Worm (Caenorhabditis elegans) whole organism, L2 larva: ENCODE results near the gene F40F8.12.

Experiments
- C34F6.9 ChIP-seq: fragments of 150-350 bp; optimal IDR thresholded peaks from 2 replicates; lab custom pipeline; 2014; ENCODE audit warnings: missing biosample characterization, missing genetic modification characterization
- F13H6.1 ChIP-seq: sonication (generic microtip); optimal IDR thresholded peaks from 2 replicates; lab custom pipeline; 2016; ENCODE audit warnings: missing genetic modification characterization, missing compliant biosample characterization
- alr-1 ChIP-seq: fragments of 150-350 bp; optimal IDR thresholded peaks from 2 replicates; lab custom pipeline; 2014; ENCODE audit warnings: missing biosample characterization, missing genetic modification characterization
- aly-2 ChIP-seq: fragments of 150-350 bp; optimal IDR thresholded peaks from 2 replicates; lab custom pipeline; 2014; ENCODE audit warnings: missing biosample characterization, missing genetic modification characterization
- ama-1 ChIP-seq: fragments of 150-350 bp; optimal IDR thresholded peaks from 2 replicates; lab custom pipeline; 2018; ENCODE audit warnings: inconsistent platforms
- blmp-1 ChIP-seq: sonication (generic microtip); optimal IDR thresholded peaks from 2 replicates; lab custom pipeline; 2017; ENCODE audit warnings: missing genetic modification characterization, mild to moderate bottlenecking, missing compliant biosample characterization, antibody characterized with exemption, moderate library complexity; ENCODE audit not compliant: insufficient read depth
- ceh-82 ChIP-seq: fragments of 150-350 bp; optimal IDR thresholded peaks from 2 replicates; lab custom pipeline; 2014; ENCODE audit warnings: missing biosample characterization, missing genetic modification characterization
- crh-2 ChIP-seq: sonication (generic microtip); optimal IDR thresholded peaks from 2 replicates; lab custom pipeline; 2017; ENCODE audit warnings: missing biosample characterization, missing genetic modification characterization
- dmd-4 ChIP-seq: sonication (generic microtip); optimal IDR thresholded peaks from 2 replicates; lab custom pipeline; 2017; ENCODE audit warnings: missing biosample characterization, missing genetic modification characterization
- egl-27 ChIP-seq: sonication (generic microtip); optimal IDR thresholded peaks from 3 replicates; lab custom pipeline; 2017; ENCODE audit warnings: missing biosample characterization, missing genetic modification reagents, missing genetic modification characterization
- elt-1 ChIP-seq: fragments of 150-350 bp; optimal IDR thresholded peaks from 2 replicates; lab custom pipeline; 2014; ENCODE audit warnings: missing biosample characterization, missing genetic modification characterization
- elt-3 ChIP-seq: sonication (generic microtip); optimal IDR thresholded peaks from 2 replicates; lab custom pipeline; 2017; ENCODE audit warnings: missing biosample characterization, missing genetic modification characterization
- fos-1 ChIP-seq: fragments of 150-350 bp; optimal IDR thresholded peaks from 2 replicates; lab custom pipeline; 2014; ENCODE audit warnings: missing biosample characterization, missing genetic modification characterization
- lin-11 ChIP-seq: fragments of 150-350 bp; sonication (generic microtip); optimal IDR thresholded peaks from 2 replicates; lab custom pipeline; 2014; ENCODE audit warnings: missing biosample characterization, missing genetic modification characterization, inconsistent platforms, mixed read lengths
- lin-13 ChIP-seq: fragments of 150-350 bp; optimal IDR thresholded peaks from 2 replicates; lab custom pipeline; 2014; ENCODE audit warnings: missing biosample characterization, missing genetic modification reagents, missing genetic modification characterization
- lsy-2 ChIP-seq, 2 experiments: fragments of 150-350 bp in 1 of 2; sonication (generic microtip) in 1 of 2; optimal IDR thresholded peaks; 2 replicates each; lab custom pipeline; 2014 to 2017; ENCODE audit warnings: missing biosample characterization in 2 of 2, missing genetic modification characterization in 2 of 2
- mab-5 ChIP-seq: fragments of 150-350 bp; optimal IDR thresholded peaks from 2 replicates; lab custom pipeline; 2014; ENCODE audit warnings: missing biosample characterization, missing genetic modification characterization
- mbf-1 ChIP-seq: sonication (generic microtip); optimal IDR thresholded peaks from 2 replicates; lab custom pipeline; 2017; ENCODE audit warnings: missing biosample characterization, missing genetic modification characterization
- nhr-10 ChIP-seq: sonication (generic microtip); optimal IDR thresholded peaks from 2 replicates; lab custom pipeline; 2017; ENCODE audit warnings: missing biosample characterization, missing genetic modification characterization
- nhr-11 ChIP-seq: fragments of 150-350 bp; optimal IDR thresholded peaks from 2 replicates; lab custom pipeline; 2014; ENCODE audit warnings: missing biosample characterization, missing genetic modification characterization
- nhr-12 ChIP-seq: fragments of 150-350 bp; optimal IDR thresholded peaks from 2 replicates; lab custom pipeline; 2014; ENCODE audit warnings: missing biosample characterization, missing genetic modification characterization
- nhr-129 ChIP-seq: fragments of 150-350 bp; optimal IDR thresholded peaks from 2 replicates; lab custom pipeline; 2014; ENCODE audit warnings: missing biosample characterization, missing genetic modification characterization
- nhr-21 ChIP-seq: fragments of 150-350 bp; optimal IDR thresholded peaks from 2 replicates; lab custom pipeline; 2014; ENCODE audit warnings: missing biosample characterization, missing genetic modification characterization
- nhr-23 ChIP-seq: fragments of 150-350 bp; optimal IDR thresholded peaks from 2 replicates; lab custom pipeline; 2014; ENCODE audit warnings: missing biosample characterization, missing genetic modification reagents, missing genetic modification characterization
- nhr-237 ChIP-seq: fragments of 150-350 bp; optimal IDR thresholded peaks from 2 replicates; lab custom pipeline; 2014; ENCODE audit warnings: missing biosample characterization, missing genetic modification characterization
- nhr-25 ChIP-seq: fragments of 150-350 bp; sonication (generic microtip); optimal IDR thresholded peaks from 3 replicates; lab custom pipeline; 2014; ENCODE audit warnings: missing biosample characterization, missing genetic modification characterization
- nhr-77 ChIP-seq: fragments of 150-350 bp; optimal IDR thresholded peaks from 2 replicates; lab custom pipeline; 2014; ENCODE audit warnings: missing biosample characterization, missing genetic modification characterization
- peb-1 ChIP-seq: fragments of 150-350 bp; optimal IDR thresholded peaks from 2 replicates; lab custom pipeline; 2014; ENCODE audit warnings: missing biosample characterization, missing genetic modification characterization
- sem-4 ChIP-seq: fragments of 150-350 bp; optimal IDR thresholded peaks from 2 replicates; lab custom pipeline; 2014; ENCODE audit warnings: missing biosample characterization, missing genetic modification reagents, missing genetic modification characterization
- skn-1 ChIP-seq: sonication (generic microtip); optimal IDR thresholded peaks from 2 replicates; lab custom pipeline; 2017; ENCODE audit warnings: missing biosample characterization, missing genetic modification characterization
- sma-3 ChIP-seq: sonication (generic microtip); optimal IDR thresholded peaks from 2 replicates; lab custom pipeline; 2016; ENCODE audit warnings: missing genetic modification reagents, missing genetic modification characterization, missing compliant biosample characterization
- sma-9 ChIP-seq, 2 experiments: fragments of 150-350 bp in 1 of 2; sonication (generic microtip) in 1 of 2; optimal IDR thresholded peaks; 2 replicates each; lab custom pipeline; 2014 to 2016; ENCODE audit warnings: missing genetic modification characterization in 2 of 2, mild to moderate bottlenecking in 1 of 2, missing biosample characterization in 1 of 2, missing compliant biosample characterization in 1 of 2, missing genetic modification reagents in 1 of 2, moderate library complexity in 1 of 2
- snpc-4 ChIP-seq: fragments of 150-350 bp; optimal IDR thresholded peaks from 2 replicates; lab custom pipeline; 2014; ENCODE audit warnings: missing biosample characterization, missing genetic modification characterization
- unc-39 ChIP-seq: fragments of 150-350 bp; optimal IDR thresholded peaks from 2 replicates; lab custom pipeline; 2014; ENCODE audit warnings: missing biosample characterization, missing genetic modification characterization
- unc-62 ChIP-seq: fragments of 150-350 bp; optimal IDR thresholded peaks from 2 replicates; lab custom pipeline; 2014; ENCODE audit warnings: missing biosample characterization, missing genetic modification reagents, missing genetic modification characterization
- zag-1 ChIP-seq: fragments of 150-350 bp; optimal IDR thresholded peaks from 2 replicates; lab custom pipeline; 2014; ENCODE audit warnings: missing biosample characterization, missing genetic modification characterization
- ztf-1 ChIP-seq: fragments of 200-800 bp; sonication (Bioruptor generic); conservative IDR thresholded peaks from 2 replicates; pipeline ENCODE4 v1.3.6; 2022; ENCODE audit warnings: missing genetic modification characterization, missing compliant biosample characterization
- ztf-11 ChIP-seq: sonication (generic microtip); optimal IDR thresholded peaks from 2 replicates; lab custom pipeline; 2017; ENCODE audit warnings: missing biosample characterization, missing genetic modification characterization
- ztf-4 ChIP-seq: fragments of 150-350 bp; optimal IDR thresholded peaks from 2 replicates; lab custom pipeline; 2014; ENCODE audit warnings: missing biosample characterization, missing genetic modification characterization

Gene F40F8.12

ce11 chrII:11152495-11152894 is 22.9 kb downstream of the F40F8.12 start, which contains the start of gene pqm-1:
pqm-1 (minus strand) TSS chrII:11152595.
- TF ChIP-seq snpc-4 (no peak), nhr-12 (tag; lab: Kevin White, UChicago) (no peak), ztf-4 (no peak), sma-3 (GFP tag; lab: Kevin White, UChicago) (no peak), sem-4 (tag; lab: Kevin White, UChicago) (no peak)

ce11 chrII:11153080-11153479 is 23.5 kb downstream of the F40F8.12 start:
- TF ChIP-seq C34F6.9 (tag; lab: Kevin White, UChicago) (no peak), unc-39 (tag; lab: Kevin White, UChicago) (no peak), lin-13 (GFP tag; lab: Kevin White, UChicago) (no peak), sma-9 (GFP tag; optimal IDR thresholded peaks at IDR 0.05; lab: Kevin White, UChicago) (peak; percentile 33), sma-9 (tag; optimal IDR thresholded peaks at IDR 0.05; lab: Kevin White, UChicago) (no peak), fos-1 (tag; lab: Kevin White, UChicago) (peak; percentile 55), nhr-11 (no peak)

- peak; percentile 68 for TF ChIP-seq fos-1 (tag; lab: Kevin White, UChicago)
- no peak for TF ChIP-seq C34F6.9 (tag; lab: Kevin White, UChicago)
- no peak for TF ChIP-seq unc-62
- no peak for TF ChIP-seq dmd-4 (tag; lab: Kevin White, UChicago)
- peak; percentile 13 for TF ChIP-seq blmp-1 (tag; lab: Kevin White, UChicago)
Measured at ce11 chrII:11153800-11154199, 24.2 kb downstream of the F40F8.12 start.

ce11 chrII:11154957-11155356 is 25.3 kb downstream of the F40F8.12 start:
- TF ChIP-seq nhr-25: no peak
- TF ChIP-seq lin-11 (tag; lab: Kevin White, UChicago): no peak
- TF ChIP-seq crh-2 (tag; lab: Kevin White, UChicago): peak; percentile 14
- TF ChIP-seq egl-27 (tag; lab: Kevin White, UChicago): no peak
- TF ChIP-seq zag-1 (tag; lab: Kevin White, UChicago): no peak

ce11 chrII:11155400-11155799 is 25.8 kb downstream of the F40F8.12 start:
- TF ChIP-seq fos-1 (tag; lab: Kevin White, UChicago) (peak; percentile 8), aly-2 (tag; lab: Kevin White, UChicago) (no peak)

ce11 chrII:11156160-11156559 is 26.5 kb downstream of the F40F8.12 start:
- TF ChIP-seq mab-5 (tag; lab: Kevin White, UChicago): no peak
- no peak for TF ChIP-seq ama-1 (lab: Kevin White, UChicago)
- TF ChIP-seq crh-2 (tag; lab: Kevin White, UChicago): peak; percentile 9

- TF ChIP-seq F13H6.1 (tag; lab: Kevin White, UChicago): no peak
- no peak for TF ChIP-seq elt-1 (tag; lab: Kevin White, UChicago)
- peak; percentile 8 for TF ChIP-seq nhr-21 (tag; lab: Kevin White, UChicago)
- peak; percentile 45 to 49 for TF ChIP-seq lsy-2 (tag; optimal IDR thresholded peaks at IDR 0.05; lab: Kevin White, UChicago)
- TF ChIP-seq nhr-10 (tag; lab: Kevin White, UChicago): no peak
- no peak for TF ChIP-seq egl-27 (tag; lab: Kevin White, UChicago)
- TF ChIP-seq nhr-11: no peak
- peak; percentile 67 for TF ChIP-seq nhr-129
- TF ChIP-seq ceh-82 (tag; lab: Kevin White, UChicago): no peak
- TF ChIP-seq peb-1 (tag; lab: Kevin White, UChicago): no peak
- no peak for TF ChIP-seq nhr-237 (tag; lab: Kevin White, UChicago)
- no peak for TF ChIP-seq ztf-11 (tag; lab: Kevin White, UChicago)
- TF ChIP-seq nhr-77 (tag; lab: Kevin White, UChicago): no peak
- no peak for TF ChIP-seq ztf-4
- TF ChIP-seq sma-9 (GFP tag; optimal IDR thresholded peaks at IDR 0.05; lab: Kevin White, UChicago): no peak
- TF ChIP-seq sma-9 (tag; optimal IDR thresholded peaks at IDR 0.05; lab: Kevin White, UChicago): no peak
- TF ChIP-seq lin-13 (GFP tag; lab: Kevin White, UChicago): peak; percentile 30
- no peak for TF ChIP-seq mbf-1 (tag; lab: Kevin White, UChicago)
- no peak for TF ChIP-seq skn-1 (tag; lab: Kevin White, UChicago)
- TF ChIP-seq unc-62: no peak
- TF ChIP-seq zag-1 (tag; lab: Kevin White, UChicago): no peak
- peak; percentile 28 for TF ChIP-seq nhr-25
- no peak for TF ChIP-seq alr-1
- TF ChIP-seq mab-5 (tag; lab: Kevin White, UChicago): no peak
- TF ChIP-seq elt-3 (tag; lab: Kevin White, UChicago): no peak
- TF ChIP-seq sma-3 (GFP tag; lab: Kevin White, UChicago): peak; percentile 45
- TF ChIP-seq lin-11 (tag; lab: Kevin White, UChicago): peak; percentile 45
- peak; percentile 38 for TF ChIP-seq fos-1 (tag; lab: Kevin White, UChicago)
- no peak for TF ChIP-seq ztf-1 (GFP tag; lab: Robert Waterston, UW)
- TF ChIP-seq C34F6.9 (tag; lab: Kevin White, UChicago): peak; percentile 28
- TF ChIP-seq unc-39 (tag; lab: Kevin White, UChicago): no peak
- no peak for TF ChIP-seq blmp-1 (tag; lab: Kevin White, UChicago)
- no peak for TF ChIP-seq nhr-23 (tag; lab: Kevin White, UChicago)
- no peak for TF ChIP-seq nhr-12 (tag; lab: Kevin White, UChicago)
Measured at ce11 chrII:11157660-11158059, 28.0 kb downstream of the F40F8.12 start.
